Fruit fly (Drosophila melanogaster): ENCODE measurements around the gene CG5116.

Gene CG5116

dm6 chr3R:25490778-25491664 is 8.1 kb downstream of the CG5116 start, which contains the start of the genes Gnpat and CG5112 (continued):
- TF ChIP-seq CG7928 (GFP tag; optimal IDR thresholded peaks at IDR 0.05) (no peak), CG3065 (GFP tag; optimal IDR thresholded peaks at IDR 0.05) (no peak), MBD-R2 (GFP tag; IDR thresholded peaks at IDR 0.05) (peak; percentile 80), Bteb2 (GFP tag; optimal IDR thresholded peaks at IDR 0.05) (peak; percentile 42), Kr (GFP tag; optimal IDR thresholded peaks at IDR 0.05) (no peak), ATbp (GFP tag; optimal IDR thresholded peaks at IDR 0.05) (no peak), CG14014 (GFP tag; IDR thresholded peaks at IDR 0.05) (peak; percentile 74), ken (GFP tag; IDR thresholded peaks at IDR 0.05) (peak; percentile 92), CG1792 (GFP tag; optimal IDR thresholded peaks at IDR 0.05) (peak; percentile 98), CTCF (GFP tag; optimal IDR thresholded peaks at IDR 0.05) (no peak), CG11696 (GFP tag; IDR thresholded peaks at IDR 0.05) (no peak), Side (GFP tag; optimal IDR thresholded peaks at IDR 0.05) (no peak), nmo (GFP tag; optimal IDR thresholded peaks at IDR 0.05) (peak; percentile 36), CG31441 (GFP tag; IDR thresholded peaks at IDR 0.05) (0 out of 2 replicates have a peak, but pooled peaks have one; percentile 40), pros (GFP tag; optimal IDR thresholded peaks at IDR 0.05) (peak; percentile 99), Usf (GFP tag; optimal IDR thresholded peaks at IDR 0.05) (no peak), CG18262 (tag; optimal IDR thresholded peaks at IDR 0.05) (peak; percentile 63), HLH4C (GFP tag; IDR thresholded peaks at IDR 0.05; ENCODE audit: partially characterized antibody) (peak; percentile 57; the same call in 2 of the 3 replicates), croc (GFP tag; conservative IDR thresholded peaks at IDR 0.05) (peak; percentile 23; the same call in 2 of the 3 replicates), Dad (GFP tag; optimal IDR thresholded peaks at IDR 0.05) (peak; percentile 67), B-H1 (GFP tag; IDR thresholded peaks at IDR 0.05) (no peak), Xrp1 (GFP tag; IDR thresholded peaks at IDR 0.05) (peak; percentile 61; the same call in 1 of the 2 replicates), CG14441 (GFP tag; IDR thresholded peaks at IDR 0.05) (peak; percentile 69), Hmr (GFP tag; optimal IDR thresholded peaks at IDR 0.05) (peak; percentile 62), CG10462 (GFP tag; optimal IDR thresholded peaks at IDR 0.05) (no peak), sna (GFP tag; IDR thresholded peaks at IDR 0.05; ENCODE audit: partially characterized antibody) (peak; percentile 47), esg (GFP tag; conservative IDR thresholded peaks at IDR 0.05) (peak; percentile 7), CG13775 (GFP tag; optimal IDR thresholded peaks at IDR 0.05) (peak; percentile 47), CG1832 (GFP tag; optimal IDR thresholded peaks at IDR 0.05) (no peak), sr (GFP tag; IDR thresholded peaks at IDR 0.05) (peak; percentile 62; the same call in 1 of the 3 replicates), CG12391 (tag; optimal IDR thresholded peaks at IDR 0.05) (peak; percentile 69), CG10565 (GFP tag; optimal IDR thresholded peaks at IDR 0.05) (no peak), D19A (tag; optimal IDR thresholded peaks at IDR 0.05) (peak; percentile 46), YL-1 (GFP tag; optimal IDR thresholded peaks at IDR 0.05) (peak; percentile 1), CG8765 (GFP tag; IDR thresholded peaks at IDR 0.05) (peak; percentile 55; the same call in 1 of the 2 replicates), wdn (GFP tag; IDR thresholded peaks at IDR 0.05) (peak; percentile 50; the same call in 1 of the 2 replicates), Drgx (GFP tag; IDR thresholded peaks at IDR 0.05) (no peak; the same call in 1 of the 2 replicates), CG17612 (GFP tag; IDR thresholded peaks at IDR 0.05) (peak; percentile 49; the same call in 1 of the 2 replicates), CG5953 (GFP tag; IDR thresholded peaks at IDR 0.05) (peak; percentile 64), z (GFP tag; IDR thresholded peaks at IDR 0.05) (no peak), dysf (GFP tag; IDR thresholded peaks at IDR 0.05) (peak; percentile 74), CG18764 (GFP tag; optimal IDR thresholded peaks at IDR 0.05) (peak; percentile 93), CG6654 (GFP tag; optimal IDR thresholded peaks at IDR 0.05) (no peak), vfl (GFP tag; optimal IDR thresholded peaks at IDR 0.05) (peak; percentile 14), rib (GFP tag; IDR thresholded peaks at IDR 0.05) (peak; percentile 26; the same call in 1 of the 2 replicates), CG2129 (GFP tag; IDR thresholded peaks at IDR 0.05; ENCODE audit: partially characterized antibody) (peak; percentile 22; the same call in 1 of the 2 replicates), Hmx (GFP tag; optimal IDR thresholded peaks at IDR 0.05) (no peak), Jarid2 (GFP tag; optimal IDR thresholded peaks at IDR 0.05) (no peak), schlank (tag; optimal IDR thresholded peaks at IDR 0.05) (no peak)

All from whole organism, embryonic.